Fruit fly (Drosophila melanogaster) whole organism, pupa: ENCODE results near the gene CG32631.

Experiments
- CG15710 ChIP-seq: fragments of 200-800 bp; sonication (Bioruptor generic); optimal IDR thresholded peaks from 2 replicates; lab custom pipeline; 2018; ENCODE audit warnings: missing biosample characterization, mild to moderate bottlenecking, missing genetic modification characterization, moderate library complexity
- CG34367 ChIP-seq: fragments of 200-800 bp; sonication (Bioruptor generic); optimal IDR thresholded peaks from 2 replicates; lab custom pipeline; 2018; ENCODE audit warnings: missing biosample characterization, mild to moderate bottlenecking, missing genetic modification characterization
- D1 ChIP-seq: fragments of 200-800 bp; sonication (Bioruptor generic); optimal IDR thresholded peaks from 2 replicates; lab custom pipeline; 2018; ENCODE audit warnings: missing biosample characterization, mild to moderate bottlenecking, missing genetic modification characterization, moderate library complexity
- EcR ChIP-seq: fragments of 200-800 bp; sonication (Bioruptor generic); optimal IDR thresholded peaks from 3 replicates; lab custom pipeline; 2019; ENCODE audit warnings: missing biosample characterization, missing genetic modification characterization, mild to moderate bottlenecking, moderate library complexity, missing genetic modification reagents
- Ets98B ChIP-seq: fragments of 200-800 bp; sonication (Bioruptor generic); IDR thresholded peaks from 2 replicates; pipeline ENCODE4 v1.3.6; 2022; ENCODE audit warnings: missing biosample characterization, missing genetic modification characterization
- Pif1B ChIP-seq: fragments of 200-800 bp; sonication (Bioruptor generic); optimal IDR thresholded peaks from 3 replicates; lab custom pipeline; 2016; ENCODE audit warnings: missing biosample characterization, missing genetic modification characterization
- Snoo ChIP-seq: fragments of 200-800 bp; sonication (Bioruptor generic); optimal IDR thresholded peaks from 3 replicates; lab custom pipeline; 2017; ENCODE audit warnings: missing biosample characterization, mild to moderate bottlenecking, missing genetic modification characterization, inconsistent platforms
- fd96Ca ChIP-seq: fragments of 200-800 bp; sonication (Bioruptor generic); IDR thresholded peaks from 3 replicates; pipeline ENCODE4 v1.3.6; 2022; ENCODE audit warnings: missing biosample characterization, missing genetic modification characterization

DNA sequence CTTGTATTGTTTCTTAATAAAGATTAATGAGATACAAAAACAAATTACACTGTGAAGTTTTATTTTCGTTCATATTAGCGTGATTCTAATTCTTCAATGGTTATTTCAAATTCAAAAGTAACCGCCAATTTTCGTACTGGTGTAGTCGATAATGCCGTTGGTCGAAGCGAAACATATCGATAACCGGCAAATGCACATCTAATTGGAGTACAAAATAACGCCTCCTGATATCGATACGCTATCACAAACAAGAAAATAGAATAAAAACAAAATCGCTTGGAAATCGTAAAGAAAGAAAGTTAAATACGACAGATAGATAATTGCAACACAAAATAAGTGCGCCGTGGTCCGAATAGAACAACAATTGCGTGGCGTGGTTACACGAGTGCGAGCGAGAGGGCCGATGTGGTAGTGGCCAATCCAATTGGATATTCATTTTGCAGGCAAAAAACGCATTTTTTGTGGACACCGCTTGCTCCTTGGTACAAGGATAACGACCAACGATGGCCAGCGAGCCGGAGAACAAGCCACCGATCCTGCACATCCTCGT, 49.7 kb downstream of the CG32631 start:
- TF ChIP-seq CG15710 (tag; lab: Kevin White, UChicago) (no peak), CG34367 (no peak), fd96Ca (GFP tag; lab: Robert Waterston, UW) (no peak), Ets98B (GFP tag; lab: Robert Waterston, UW) (no peak), Pif1B (no peak), Snoo (no peak), EcR (GFP tag; lab: Kevin White, UChicago) (no peak), D1 (tag; lab: Kevin White, UChicago) (no peak)
